Fruit fly (Drosophila melanogaster) whole organism, embryonic: ENCODE measurements around the gene CG12477.

Source experiments
- Atf-2 ChIP-seq: fragments of 200-800 bp; sonication (Bioruptor generic); optimal IDR thresholded peaks from 2 replicates; lab custom pipeline; 2016; ENCODE audit warnings: missing biosample characterization, missing genetic modification characterization
- C15 ChIP-seq: fragments of 200-800 bp; sonication (Bioruptor generic); IDR thresholded peaks from 3 replicates; pipeline ENCODE4 v1.3.6; 2022; ENCODE audit warnings: missing biosample characterization, missing genetic modification characterization
- CG10321 ChIP-seq: fragments of 200-800 bp; sonication (Bioruptor generic); IDR thresholded peaks from 2 replicates; pipeline ENCODE4 v1.3.6; 2022; ENCODE audit warnings: missing biosample characterization, missing genetic modification characterization
- CG10366 ChIP-seq: fragments of 200-800 bp; sonication (Bioruptor generic); IDR thresholded peaks from 2 replicates; pipeline ENCODE4 v1.3.6; 2022; ENCODE audit warnings: missing biosample characterization, missing genetic modification characterization
- CG11085 ChIP-seq: fragments of 200-800 bp; sonication (Bioruptor generic); IDR thresholded peaks from 2 replicates; pipeline ENCODE4 v1.3.6; 2022; ENCODE audit warnings: missing biosample characterization, missing genetic modification characterization
- CG12744 ChIP-seq: fragments of 200-800 bp; sonication (Bioruptor generic); optimal IDR thresholded peaks from 2 replicates; lab custom pipeline; 2016; ENCODE audit warnings: missing biosample characterization, missing genetic modification characterization
- CG1647 ChIP-seq: fragments of 200-800 bp; sonication (Bioruptor generic); optimal IDR thresholded peaks from 3 replicates; lab custom pipeline; 2016; ENCODE audit warnings: missing biosample characterization, missing genetic modification characterization
- CG16815 ChIP-seq: fragments of 200-800 bp; sonication (Bioruptor generic); optimal IDR thresholded peaks from 3 replicates; lab custom pipeline; 2017; ENCODE audit warnings: missing biosample characterization, mild to moderate bottlenecking, missing genetic modification characterization
- CG18262 ChIP-seq: fragments of 200-800 bp; optimal IDR thresholded peaks from 3 replicates; lab custom pipeline; 2019; ENCODE audit warnings: missing biosample characterization, mild to moderate bottlenecking, missing genetic modification characterization, moderate library complexity
- CG2120 ChIP-seq: fragments of 200-800 bp; sonication (Bioruptor generic); optimal IDR thresholded peaks from 3 replicates; lab custom pipeline; 2016; ENCODE audit warnings: missing biosample characterization, missing genetic modification characterization
- CG2129 ChIP-seq: fragments of 200-800 bp; sonication (Bioruptor generic); IDR thresholded peaks from 2 replicates; pipeline ENCODE4 v1.3.6; 2022; ENCODE audit warnings: missing biosample characterization, missing genetic modification characterization; ENCODE audit not compliant: partially characterized antibody
- CG30020 ChIP-seq: fragments of 200-800 bp; optimal IDR thresholded peaks from 2 replicates; lab custom pipeline; 2019; ENCODE audit warnings: missing biosample characterization, mild to moderate bottlenecking, missing genetic modification characterization, moderate library complexity
- CG32767 ChIP-seq: fragments of 200-800 bp; sonication (Bioruptor generic); IDR thresholded peaks from 2 replicates; pipeline ENCODE4 v1.3.6; 2022; ENCODE audit warnings: missing biosample characterization, missing genetic modification characterization
- CG3838 ChIP-seq: fragments of 200-800 bp; sonication (Bioruptor generic); optimal IDR thresholded peaks from 3 replicates; lab custom pipeline; 2016; ENCODE audit warnings: missing biosample characterization, missing genetic modification characterization
- CG5245 ChIP-seq: fragments of 200-800 bp; sonication (Bioruptor generic); optimal IDR thresholded peaks from 3 replicates; lab custom pipeline; 2016; ENCODE audit warnings: missing biosample characterization, missing genetic modification characterization
- CG6254 ChIP-seq: fragments of 200-800 bp; sonication (Bioruptor generic); optimal IDR thresholded peaks from 3 replicates; lab custom pipeline; 2017; ENCODE audit warnings: mild to moderate bottlenecking, missing biosample characterization, missing genetic modification reagents, missing genetic modification characterization
- CkIIα-i1 ChIP-seq: fragments of 200-800 bp; sonication (Bioruptor generic); IDR thresholded peaks from 2 replicates; pipeline ENCODE4 v1.3.6; 2022; ENCODE audit warnings: missing biosample characterization, missing genetic modification characterization
- CoRest ChIP-seq: fragments of 200-800 bp; sonication (Bioruptor generic); optimal IDR thresholded peaks from 3 replicates; lab custom pipeline; 2018; ENCODE audit warnings: missing biosample characterization, mild to moderate bottlenecking, missing genetic modification characterization, moderate library complexity
- Dref ChIP-seq: fragments of 200-800 bp; sonication (Bioruptor generic); IDR thresholded peaks from 2 replicates; pipeline ENCODE4 v1.3.6; 2022; ENCODE audit warnings: missing biosample characterization, missing genetic modification characterization
- ERR ChIP-seq: fragments of 200-800 bp; sonication (Bioruptor generic); optimal IDR thresholded peaks from 2 replicates; lab custom pipeline; 2016; ENCODE audit warnings: missing biosample characterization, missing genetic modification characterization
- Fer1 ChIP-seq: fragments of 200-800 bp; sonication (Bioruptor generic); optimal IDR thresholded peaks from 2 replicates; lab custom pipeline; 2017; ENCODE audit warnings: missing biosample characterization, mild to moderate bottlenecking, missing genetic modification characterization
- Fer3 ChIP-seq: fragments of 200-800 bp; sonication (Bioruptor generic); optimal IDR thresholded peaks from 2 replicates; lab custom pipeline; 2018; ENCODE audit warnings: missing biosample characterization, mild to moderate bottlenecking, missing genetic modification characterization, moderate library complexity
- HmgD ChIP-seq: fragments of 200-800 bp; sonication (Bioruptor generic); optimal IDR thresholded peaks from 3 replicates; lab custom pipeline; 2016; ENCODE audit warnings: missing biosample characterization, missing genetic modification characterization
- Hmr ChIP-seq: fragments of 200-800 bp; sonication (Bioruptor generic); optimal IDR thresholded peaks from 3 replicates; lab custom pipeline; 2017; ENCODE audit warnings: mild to moderate bottlenecking, missing biosample characterization, missing genetic modification reagents, missing genetic modification characterization
- Kr ChIP-seq: fragments of 200-800 bp; sonication (Bioruptor generic); optimal IDR thresholded peaks from 2 replicates; lab custom pipeline; 2017; ENCODE audit warnings: missing biosample characterization, mild to moderate bottlenecking, missing genetic modification characterization
- Lpt ChIP-seq: fragments of >200 bp; optimal IDR thresholded peaks from 2 replicates; lab custom pipeline; 2018; ENCODE audit warnings: missing biosample characterization, missing genetic modification characterization
- Myb ChIP-seq: fragments of 200-800 bp; sonication (Bioruptor generic); optimal IDR thresholded peaks from 2 replicates; lab custom pipeline; 2016; ENCODE audit warnings: missing biosample characterization, missing genetic modification characterization
- NC2β ChIP-seq: fragments of 200-800 bp; sonication (Bioruptor generic); optimal IDR thresholded peaks from 2 replicates; lab custom pipeline; 2016; ENCODE audit warnings: missing biosample characterization, missing genetic modification characterization
- Nf-YA ChIP-seq: fragments of 200-800 bp; sonication (Bioruptor generic); IDR thresholded peaks from 2 replicates; pipeline ENCODE4 v1.3.6; 2022; ENCODE audit warnings: missing biosample characterization, missing genetic modification characterization
- Scr ChIP-seq: fragments of 200-800 bp; sonication (Bioruptor generic); IDR thresholded peaks from 2 replicates; pipeline ENCODE4 v1.3.6; 2022; ENCODE audit warnings: missing biosample characterization, missing genetic modification characterization; ENCODE audit not compliant: partially characterized antibody
- Sox102F ChIP-seq: fragments of 200-800 bp; sonication (Bioruptor generic); optimal IDR thresholded peaks from 2 replicates; lab custom pipeline; 2018; ENCODE audit warnings: missing biosample characterization, mild to moderate bottlenecking, missing genetic modification characterization, moderate library complexity
- Xrp1 ChIP-seq: fragments of 200-800 bp; sonication (Bioruptor generic); IDR thresholded peaks from 2 replicates; pipeline ENCODE4 v1.3.6; 2022; ENCODE audit warnings: missing biosample characterization, missing genetic modification characterization
- ato ChIP-seq: fragments of 200-800 bp; sonication (Bioruptor generic); IDR thresholded peaks from 2 replicates; pipeline ENCODE4 v1.3.6; 2022; ENCODE audit warnings: missing biosample characterization, missing genetic modification characterization; ENCODE audit not compliant: partially characterized antibody
- bowl ChIP-seq: fragments of 200-800 bp; sonication (Bioruptor generic); IDR thresholded peaks from 2 replicates; pipeline ENCODE4 v1.3.6; 2022; ENCODE audit warnings: missing biosample characterization, missing genetic modification characterization
- ci ChIP-seq: fragments of 200-800 bp; sonication (Bioruptor generic); IDR thresholded peaks from 3 replicates; pipeline ENCODE4 v1.3.6; 2022; ENCODE audit warnings: missing biosample characterization, missing genetic modification characterization
- fd102C ChIP-seq: fragments of 200-800 bp; sonication (Bioruptor generic); optimal IDR thresholded peaks from 2 replicates; lab custom pipeline; 2018; ENCODE audit warnings: missing biosample characterization, mild to moderate bottlenecking, missing genetic modification characterization, moderate library complexity
- ftz-f1 ChIP-seq: fragments of 200-800 bp; sonication (Bioruptor generic); optimal IDR thresholded peaks from 2 replicates; lab custom pipeline; 2016; ENCODE audit warnings: missing biosample characterization, missing genetic modification characterization
- gsb-n ChIP-seq: fragments of 200-800 bp; sonication (Bioruptor generic); optimal IDR thresholded peaks from 3 replicates; lab custom pipeline; 2018; ENCODE audit warnings: missing biosample characterization, mild to moderate bottlenecking, missing genetic modification characterization
- knrl ChIP-seq: fragments of 200-800 bp; sonication (Bioruptor generic); IDR thresholded peaks from 3 replicates; pipeline ENCODE4 v1.3.6; 2022; ENCODE audit warnings: missing biosample characterization, missing genetic modification characterization; ENCODE audit not compliant: partially characterized antibody
- lab ChIP-seq: fragments of 200-800 bp; sonication (Bioruptor generic); optimal IDR thresholded peaks from 3 replicates; lab custom pipeline; 2017; ENCODE audit warnings: missing biosample characterization, missing genetic modification characterization, mild to moderate bottlenecking, moderate library complexity, missing genetic modification reagents
- lmd ChIP-seq: fragments of 200-800 bp; sonication (Bioruptor generic); IDR thresholded peaks from 2 replicates; pipeline ENCODE4 v1.3.6; 2022; ENCODE audit warnings: missing biosample characterization, missing genetic modification characterization
- lov ChIP-seq, 2 experiments: fragments of 200-800 bp in 1 of 2; fragments of >200 bp in 1 of 2; sonication (Bioruptor generic) in 1 of 2; IDR thresholded peaks in 1 of 2; optimal IDR thresholded peaks in 1 of 2; 2 replicates in 1 of 2; 3 replicates in 1 of 2; pipeline versions ENCODE4 v1.3.6 to Lab custom; 2017 to 2022; ENCODE audit warnings: missing biosample characterization in 1 of 2, missing genetic modification characterization in 1 of 2
- nerfin-2 ChIP-seq: fragments of 200-800 bp; sonication (Bioruptor generic); IDR thresholded peaks from 2 replicates; pipeline ENCODE4 v1.3.6; 2022; ENCODE audit warnings: missing biosample characterization, missing genetic modification characterization; ENCODE audit not compliant: partially characterized antibody
- pum ChIP-seq: fragments of 200-800 bp; sonication (Bioruptor generic); optimal IDR thresholded peaks from 2 replicates; lab custom pipeline; 2016; ENCODE audit warnings: missing biosample characterization, missing genetic modification characterization
- ro ChIP-seq: fragments of 200-800 bp; sonication (Bioruptor generic); IDR thresholded peaks from 2 replicates; pipeline ENCODE4 v1.3.6; 2022; ENCODE audit warnings: missing biosample characterization, missing genetic modification characterization
- row ChIP-seq: fragments of 200-800 bp; sonication (Bioruptor generic); IDR thresholded peaks from 3 replicates; pipeline ENCODE4 v1.3.6; 2022; ENCODE audit warnings: missing biosample characterization, missing genetic modification characterization
- salm ChIP-seq: fragments of 200-800 bp; sonication (Bioruptor generic); optimal IDR thresholded peaks from 2 replicates; lab custom pipeline; 2018; ENCODE audit warnings: missing biosample characterization, mild to moderate bottlenecking, missing genetic modification characterization
- sima ChIP-seq: fragments of 200-800 bp; sonication (Bioruptor generic); optimal IDR thresholded peaks from 2 replicates; lab custom pipeline; 2016; ENCODE audit warnings: missing biosample characterization, missing genetic modification characterization
- wdn ChIP-seq: fragments of 200-800 bp; sonication (Bioruptor generic); IDR thresholded peaks from 2 replicates; pipeline ENCODE4 v1.3.6; 2022; ENCODE audit warnings: missing biosample characterization, missing genetic modification characterization

Gene CG12477

dm6 chr3L:18765657-18766592 lies 42.9 kb upstream of the CG12477 start (continued):
- TF ChIP-seq bowl (GFP tag; lab: Robert Waterston, UW) = peak; percentile 49; the same call in 1 of the 2 replicates
- no peak for TF ChIP-seq Atf-2 (GFP tag; lab: Kevin White, UChicago)
- TF ChIP-seq fd102C (GFP tag; lab: Kevin White, UChicago) = no peak
- no peak for TF ChIP-seq ro
- TF ChIP-seq Fer1 (GFP tag; lab: Kevin White, UChicago) = peak; percentile 41
- TF ChIP-seq lmd = no peak
- TF ChIP-seq CG12744 (GFP tag; lab: Kevin White, UChicago) = no peak
- no peak for TF ChIP-seq CG5245 (GFP tag; lab: Kevin White, UChicago)
- no peak for TF ChIP-seq Myb
- no peak for TF ChIP-seq NC2β (GFP tag; lab: Kevin White, UChicago)
- TF ChIP-seq CG30020 (tag; lab: Kevin White, UChicago) = no peak
- no peak for TF ChIP-seq ERR (GFP tag; lab: Kevin White, UChicago)
- peak; percentile 36 for TF ChIP-seq CG18262
- no peak for TF ChIP-seq CG10321
- TF ChIP-seq wdn (GFP tag; lab: Robert Waterston, UW) = no peak
- TF ChIP-seq CkIIα-i1 (GFP tag; lab: Robert Waterston, UW) = no peak
- no peak for TF ChIP-seq Scr (GFP tag; lab: Robert Waterston, UW)
- no peak for TF ChIP-seq ato
- peak; percentile 63; the same call in 2 of the 3 replicates for TF ChIP-seq ci (GFP tag; lab: Robert Waterston, UW)
- no peak for TF ChIP-seq HmgD (GFP tag; lab: Kevin White, UChicago)
- peak; percentile 20 for TF ChIP-seq lab (GFP tag; lab: Kevin White, UChicago)
- TF ChIP-seq CG10366 (GFP tag; lab: Robert Waterston, UW) = no peak
- TF ChIP-seq Nf-YA = no peak
- 0 out of 3 replicates have a peak, but pooled peaks have one; percentile 26 for TF ChIP-seq row
- TF ChIP-seq nerfin-2 = no peak
- TF ChIP-seq CG2120 (GFP tag; lab: Kevin White, UChicago) = no peak
- no peak for TF ChIP-seq pum (GFP tag; lab: Kevin White, UChicago)
- TF ChIP-seq lov (optimal IDR thresholded peaks at IDR 0.05; lab: Kevin White, UChicago) = no peak
- 0 out of 3 replicates have a peak, but pooled peaks have one; percentile 59 for TF ChIP-seq lov (GFP tag; IDR thresholded peaks at IDR 0.05; lab: Robert Waterston, UW)
- TF ChIP-seq CG11085 (GFP tag; lab: Robert Waterston, UW) = peak; percentile 8; the same call in 1 of the 2 replicates
- no peak for TF ChIP-seq Lpt (GFP tag; lab: Kevin White, UChicago)
- no peak for TF ChIP-seq CG2129 (GFP tag; lab: Robert Waterston, UW)
- peak; percentile 40 for TF ChIP-seq Hmr
- peak; percentile 6 for TF ChIP-seq Kr
- TF ChIP-seq Sox102F (GFP tag; lab: Kevin White, UChicago) = peak; percentile 66
- TF ChIP-seq CG1647 (GFP tag; lab: Kevin White, UChicago) = no peak
- peak; percentile 92 for TF ChIP-seq ftz-f1 (GFP tag; lab: Kevin White, UChicago)
- TF ChIP-seq CG16815 (GFP tag; lab: Kevin White, UChicago) = no peak
- no peak for TF ChIP-seq CG32767 (GFP tag; lab: Robert Waterston, UW)
- TF ChIP-seq sima (GFP tag; lab: Kevin White, UChicago) = no peak
- TF ChIP-seq Xrp1 (GFP tag; lab: Robert Waterston, UW) = peak; percentile 27; the same call in 1 of the 2 replicates
- TF ChIP-seq Fer3 = no peak
- TF ChIP-seq C15 (GFP tag; lab: Robert Waterston, UW) = no peak
- TF ChIP-seq Dref = no peak
- TF ChIP-seq salm (tag; lab: Kevin White, UChicago) = no peak
- peak; percentile 55 for TF ChIP-seq CG6254 (GFP tag; lab: Kevin White, UChicago)
- no peak for TF ChIP-seq gsb-n (tag; lab: Kevin White, UChicago)
- no peak for TF ChIP-seq CG3838 (GFP tag; lab: Kevin White, UChicago)
- peak; percentile 11 for TF ChIP-seq CoRest
- no peak for TF ChIP-seq knrl (GFP tag; lab: Robert Waterston, UW)
